Worm (Caenorhabditis elegans) whole organism, mixed stage, embryonic: ENCODE results near the gene srh-48.
A peak's percentile ranks its signal among the peaks of the same experiment; 100 is the strongest.

Experiments used
- M03D4.4 ChIP-seq: sonication (generic microtip); optimal IDR thresholded peaks from 2 replicates; lab custom pipeline; 2017; ENCODE audit warnings: mild to moderate bottlenecking, missing genetic modification characterization, missing compliant biosample characterization
- bed-3 ChIP-seq: fragments of 200-800 bp; sonication (Bioruptor generic); optimal IDR thresholded peaks from 3 replicates; lab custom pipeline; 2018; ENCODE audit warnings: mild to moderate bottlenecking, missing genetic modification characterization, moderate library complexity, missing compliant biosample characterization
- blmp-1 ChIP-seq: fragments of 150-350 bp; optimal IDR thresholded peaks from 2 replicates; lab custom pipeline; 2014; ENCODE audit warnings: missing biosample characterization, missing genetic modification characterization
- ceh-39 ChIP-seq: fragments of 150-350 bp; optimal IDR thresholded peaks from 2 replicates; lab custom pipeline; 2014; ENCODE audit warnings: missing biosample characterization, missing genetic modification characterization
- ceh-43 ChIP-seq: fragments of 200-800 bp; sonication (Bioruptor generic); optimal IDR thresholded peaks from 2 replicates; lab custom pipeline; 2018; ENCODE audit warnings: mild to moderate bottlenecking, missing genetic modification characterization, moderate library complexity, missing compliant biosample characterization
- ceh-83 ChIP-seq: fragments of 200-800 bp; sonication (Bioruptor generic); optimal IDR thresholded peaks from 2 replicates; lab custom pipeline; 2018; ENCODE audit warnings: mild to moderate bottlenecking, missing genetic modification characterization, missing compliant biosample characterization
- ces-1 ChIP-seq: fragments of 150-350 bp; optimal IDR thresholded peaks from 2 replicates; lab custom pipeline; 2014; ENCODE audit warnings: missing biosample characterization, missing genetic modification reagents, missing genetic modification characterization
- cnd-1 ChIP-seq: fragments of 200-800 bp; sonication (Bioruptor generic); optimal IDR thresholded peaks from 2 replicates; lab custom pipeline; 2018; ENCODE audit warnings: mild to moderate bottlenecking, missing genetic modification characterization, missing compliant biosample characterization
- drap-1 ChIP-seq: fragments of 200-800 bp; sonication (Bioruptor generic); optimal IDR thresholded peaks from 3 replicates; lab custom pipeline; 2018; ENCODE audit warnings: mild to moderate bottlenecking, missing genetic modification characterization, missing compliant biosample characterization
- elt-1 ChIP-seq: sonication (generic microtip); optimal IDR thresholded peaks from 2 replicates; lab custom pipeline; 2017; ENCODE audit warnings: missing genetic modification characterization, mild to moderate bottlenecking, missing compliant biosample characterization, antibody characterized with exemption, moderate library complexity, borderline replicate concordance; ENCODE audit not compliant: insufficient read depth
- elt-3 ChIP-seq: fragments of 150-350 bp; optimal IDR thresholded peaks from 2 replicates; lab custom pipeline; 2014; ENCODE audit warnings: missing biosample characterization, missing genetic modification characterization
- flh-1 ChIP-seq: fragments of 200-800 bp; sonication (Bioruptor generic); optimal IDR thresholded peaks from 2 replicates; lab custom pipeline; 2018; ENCODE audit warnings: mild to moderate bottlenecking, missing genetic modification characterization, moderate library complexity, missing compliant biosample characterization
- ham-2 ChIP-seq: fragments of 200-800 bp; sonication (Bioruptor generic); optimal IDR thresholded peaks from 2 replicates; lab custom pipeline; 2018; ENCODE audit warnings: mild to moderate bottlenecking, missing genetic modification characterization, missing compliant biosample characterization
- lin-13 ChIP-seq: fragments of 150-350 bp; optimal IDR thresholded peaks from 2 replicates; lab custom pipeline; 2014; ENCODE audit warnings: missing biosample characterization, missing genetic modification characterization
- lsy-2 ChIP-seq: fragments of 150-350 bp; optimal IDR thresholded peaks from 2 replicates; lab custom pipeline; 2014; ENCODE audit warnings: missing biosample characterization, missing genetic modification characterization
- mab-5 ChIP-seq: fragments of 150-350 bp; optimal IDR thresholded peaks from 2 replicates; lab custom pipeline; 2014; ENCODE audit warnings: missing biosample characterization, missing genetic modification characterization
- mep-1 ChIP-seq: fragments of 150-350 bp; optimal IDR thresholded peaks from 2 replicates; lab custom pipeline; 2017; ENCODE audit warnings: missing biosample characterization, missing genetic modification reagents, missing genetic modification characterization, inconsistent platforms
- mls-2 ChIP-seq: sonication (generic microtip); optimal IDR thresholded peaks from 2 replicates; lab custom pipeline; 2016; ENCODE audit warnings: mild to moderate bottlenecking, missing genetic modification characterization, moderate library complexity, missing compliant biosample characterization
- nhr-12 ChIP-seq: fragments of 150-350 bp; optimal IDR thresholded peaks from 2 replicates; lab custom pipeline; 2014; ENCODE audit warnings: missing biosample characterization, missing genetic modification characterization
- nhr-2 ChIP-seq: fragments of 150-350 bp; optimal IDR thresholded peaks from 2 replicates; lab custom pipeline; 2014; ENCODE audit warnings: missing biosample characterization, missing genetic modification characterization
- nhr-76 ChIP-seq: sonication (generic microtip); optimal IDR thresholded peaks from 2 replicates; lab custom pipeline; 2017; ENCODE audit warnings: missing biosample characterization, missing genetic modification characterization
- pha-4 ChIP-seq: fragments of 150-350 bp; optimal IDR thresholded peaks from 2 replicates; lab custom pipeline; 2018; ENCODE audit warnings: missing biosample characterization, missing genetic modification reagents, missing genetic modification characterization
- sem-2 ChIP-seq: fragments of 200-800 bp; sonication (Bioruptor generic); optimal IDR thresholded peaks from 2 replicates; lab custom pipeline; 2018; ENCODE audit warnings: mild to moderate bottlenecking, missing genetic modification characterization, missing compliant biosample characterization
- snpc-4 ChIP-seq: fragments of 150-350 bp; optimal IDR thresholded peaks from 2 replicates; lab custom pipeline; 2014; ENCODE audit warnings: missing biosample characterization, missing genetic modification characterization
- unc-120 ChIP-seq: sonication (generic microtip); optimal IDR thresholded peaks from 2 replicates; lab custom pipeline; 2017; ENCODE audit warnings: missing genetic modification characterization, missing compliant biosample characterization; ENCODE audit not compliant: poor library complexity, severe bottlenecking
- unc-39 ChIP-seq: fragments of 150-350 bp; optimal IDR thresholded peaks from 2 replicates; lab custom pipeline; 2014; ENCODE audit warnings: missing biosample characterization, missing genetic modification characterization
- unc-62 ChIP-seq: fragments of 150-350 bp; optimal IDR thresholded peaks from 2 replicates; lab custom pipeline; 2014; ENCODE audit warnings: missing biosample characterization, missing genetic modification reagents, missing genetic modification characterization
- ztf-11 ChIP-seq: fragments of 150-350 bp; optimal IDR thresholded peaks from 2 replicates; lab custom pipeline; 2014; ENCODE audit warnings: missing biosample characterization, missing genetic modification characterization

Gene srh-48

DNA sequence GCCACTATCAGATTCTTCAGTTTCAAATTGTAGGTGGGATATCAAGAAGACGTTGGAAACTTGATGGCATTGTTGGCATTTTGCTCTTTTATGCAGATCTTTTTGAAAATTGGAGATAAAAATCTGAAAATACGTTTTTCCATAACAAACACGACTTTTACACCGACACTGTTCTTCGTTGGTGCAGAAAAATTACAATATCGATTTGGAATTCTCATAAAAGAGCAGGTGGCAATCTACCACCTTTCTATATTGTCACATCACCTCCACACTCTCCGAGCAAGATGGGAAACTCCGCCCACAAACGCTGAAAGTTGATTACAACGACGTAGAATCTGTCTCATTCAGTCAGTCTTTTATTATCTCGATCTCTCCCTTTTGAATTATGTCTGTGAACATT, 27.6 kb downstream of the srh-48 start, which contains the start of gene arrd-2:
TSS of gene arrd-2 (plus strand) at position 301 of the 400 bp plus-strand sequence.
- TF ChIP-seq nhr-76: no peak
- TF ChIP-seq ceh-43: no peak
- no peak for TF ChIP-seq M03D4.4 (tag; lab: Kevin White, UChicago)
- TF ChIP-seq, all 35 proteins: peak for 0

DNA sequence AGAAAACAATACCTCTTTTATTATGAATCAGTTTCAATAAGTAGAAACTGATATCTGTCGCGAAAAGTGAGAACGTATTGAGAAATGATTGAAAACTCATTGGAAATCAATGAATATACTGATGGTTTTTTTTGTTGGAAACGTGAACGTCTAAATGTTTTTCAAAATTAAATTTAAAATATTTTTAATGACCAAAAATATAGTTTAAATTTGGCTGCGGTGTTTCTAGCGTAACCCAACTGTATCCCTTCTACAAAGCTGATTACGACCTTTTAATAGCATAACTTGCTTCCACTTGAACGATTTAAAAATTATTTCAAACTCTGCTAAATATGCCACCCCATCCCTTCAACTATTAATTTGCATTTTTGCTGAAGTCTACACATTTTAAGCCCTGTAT, 31.6 kb downstream of the srh-48 start, which contains the start of gene M176.9:
TSS of gene M176.9 (minus strand) at position 101 of the 400 bp plus-strand sequence.
- no peak for TF ChIP-seq drap-1 (GFP tag; lab: Kevin White, UChicago)
- no peak for TF ChIP-seq unc-62 (GFP tag; lab: Kevin White, UChicago)
- no peak for TF ChIP-seq lin-13 (tag; lab: Kevin White, UChicago)
- TF ChIP-seq ztf-11 (tag; lab: Kevin White, UChicago): no peak
- TF ChIP-seq ceh-83 (GFP tag; lab: Kevin White, UChicago): no peak
- TF ChIP-seq ceh-39 (tag; lab: Kevin White, UChicago): no peak

DNA sequence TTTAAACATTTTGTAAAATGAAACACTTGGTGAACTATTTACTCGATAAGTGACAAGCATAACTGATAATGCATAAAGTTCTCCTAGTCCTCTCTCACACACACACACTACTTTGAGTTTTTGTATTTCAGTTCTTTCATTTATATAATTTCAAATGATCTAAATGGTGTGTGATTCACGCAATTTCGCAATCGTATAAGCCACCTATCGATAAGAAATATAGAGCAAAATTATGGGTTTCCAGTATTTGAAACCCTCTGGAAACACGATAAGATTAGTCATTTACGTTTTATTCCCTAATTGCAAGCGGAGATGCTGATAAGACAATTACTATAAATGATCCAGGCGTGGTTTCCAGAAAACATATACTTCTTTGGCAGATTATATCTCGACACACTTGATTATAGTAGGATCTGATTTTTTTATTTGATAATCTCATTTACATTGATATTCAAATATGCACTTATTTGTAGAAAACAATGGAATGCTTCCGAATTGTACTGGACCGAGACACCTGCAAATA, 32.3 kb downstream of the srh-48 start, which contains the start of gene arrd-3:
TSS of gene arrd-3 (plus strand) at position 473 of the 523 bp plus-strand sequence.
- TF ChIP-seq bed-3 (GFP tag; lab: Kevin White, UChicago) (no peak), nhr-76 (no peak), lsy-2 (tag; lab: Kevin White, UChicago) (no peak)
- TF ChIP-seq, all 35 proteins: peak for 0

DNA sequence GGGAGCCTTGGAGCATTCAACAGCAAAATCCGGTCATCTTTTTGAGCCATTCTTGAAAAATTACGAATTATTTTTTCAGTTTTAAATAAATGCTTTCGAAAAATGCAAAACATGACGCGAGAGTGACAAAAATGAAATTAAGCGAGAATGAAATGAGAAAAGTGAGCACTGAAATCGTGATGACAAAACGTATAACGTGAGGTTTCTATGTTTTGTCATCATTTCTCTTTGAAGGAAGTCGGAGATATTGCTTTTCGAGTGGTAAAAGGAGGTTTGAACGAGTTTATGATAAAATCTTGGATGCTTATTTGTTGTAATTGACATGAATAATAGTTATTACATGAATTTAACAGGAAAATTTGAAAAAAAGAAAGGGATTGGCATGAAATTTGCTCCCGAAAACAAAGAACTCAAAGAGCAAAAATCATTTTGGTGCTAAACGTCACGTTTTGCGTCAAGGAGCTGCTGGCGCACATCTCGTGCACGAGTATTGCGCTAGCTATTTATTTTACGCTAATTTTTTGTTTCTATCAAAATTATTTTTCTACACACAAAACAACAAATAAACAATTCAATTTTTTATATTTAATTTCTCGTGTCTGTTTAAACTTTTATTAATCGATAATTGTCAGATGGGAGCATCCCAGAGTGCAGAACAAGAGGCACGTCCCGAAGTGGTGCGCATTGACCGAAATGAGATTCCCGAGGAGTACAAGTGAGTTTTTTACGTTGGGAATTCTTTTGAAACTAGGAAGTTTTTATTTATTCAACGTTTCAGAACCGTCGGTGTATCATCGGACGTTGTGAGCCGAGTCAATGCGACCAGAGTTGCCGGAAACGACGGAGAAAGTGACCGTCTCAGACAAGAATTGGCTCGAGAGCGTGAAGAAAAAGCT, 36.7 kb downstream of the srh-48 start, which contains the start of the genes gss-1 and chch-3:
TSS of gene gss-1 (minus strand) at position 51 of the 896 bp plus-strand sequence.
TSS of gene chch-3 (plus strand) at position 633 of the 896 bp plus-strand sequence.
- no peak for TF ChIP-seq M03D4.4 (tag; lab: Kevin White, UChicago)
- TF ChIP-seq mep-1 (tag; lab: Kevin White, UChicago): peak; percentile 68
- TF ChIP-seq ham-2 (GFP tag; lab: Kevin White, UChicago): peak; percentile 39
- TF ChIP-seq lin-13 (tag; lab: Kevin White, UChicago): peak; percentile 27
- peak; percentile 38 for TF ChIP-seq lsy-2 (tag; lab: Kevin White, UChicago)
- TF ChIP-seq pha-4 (tag; lab: Kevin White, UChicago): no peak

DNA sequence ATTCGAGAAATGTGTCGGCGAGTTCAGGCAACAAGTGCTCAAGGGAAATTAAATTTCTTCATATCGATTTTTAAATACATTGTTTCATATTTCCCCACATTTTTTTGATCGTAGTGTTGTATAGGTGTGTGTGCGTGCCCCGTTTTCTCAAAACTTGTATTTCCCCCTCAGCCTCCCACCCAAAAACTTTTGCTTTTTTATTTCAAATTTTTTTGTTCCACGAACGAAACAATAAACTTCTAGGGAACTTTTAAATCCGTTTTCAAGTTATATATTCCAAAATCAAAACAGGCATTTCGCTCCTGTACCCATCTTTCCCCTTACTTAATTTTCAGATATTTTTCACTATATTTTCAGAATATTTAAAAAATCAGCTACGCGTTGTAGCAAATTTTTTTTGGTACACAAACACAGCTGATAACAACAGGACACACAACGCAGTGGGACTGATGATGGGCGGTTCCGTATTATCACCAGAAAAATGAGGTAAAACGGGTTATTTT, 38.2 kb downstream of the srh-48 start, which contains the start of the genes M176.4 and M176.16:
TSS of gene M176.4 (plus strand) at position 301 of the 503 bp plus-strand sequence.
TSS of gene M176.16 (plus strand) at position 453 of the 503 bp plus-strand sequence.
- TF ChIP-seq elt-3 (tag; lab: Kevin White, UChicago): no peak
- TF ChIP-seq unc-120 (tag; lab: Kevin White, UChicago): no peak
- no peak for TF ChIP-seq nhr-12
- TF ChIP-seq flh-1: no peak
- no peak for TF ChIP-seq sem-2 (GFP tag; lab: Kevin White, UChicago)
- TF ChIP-seq bed-3 (GFP tag; lab: Kevin White, UChicago): no peak
- no peak for TF ChIP-seq unc-39 (tag; lab: Kevin White, UChicago)
- no peak for TF ChIP-seq ces-1
- TF ChIP-seq pha-4 (tag; lab: Kevin White, UChicago): no peak
- no peak for TF ChIP-seq lin-13 (tag; lab: Kevin White, UChicago)
- TF ChIP-seq M03D4.4 (tag; lab: Kevin White, UChicago): no peak
- no peak for TF ChIP-seq elt-1 (tag; lab: Kevin White, UChicago)
- no peak for TF ChIP-seq nhr-2
- TF ChIP-seq drap-1 (GFP tag; lab: Kevin White, UChicago): no peak

DNA sequence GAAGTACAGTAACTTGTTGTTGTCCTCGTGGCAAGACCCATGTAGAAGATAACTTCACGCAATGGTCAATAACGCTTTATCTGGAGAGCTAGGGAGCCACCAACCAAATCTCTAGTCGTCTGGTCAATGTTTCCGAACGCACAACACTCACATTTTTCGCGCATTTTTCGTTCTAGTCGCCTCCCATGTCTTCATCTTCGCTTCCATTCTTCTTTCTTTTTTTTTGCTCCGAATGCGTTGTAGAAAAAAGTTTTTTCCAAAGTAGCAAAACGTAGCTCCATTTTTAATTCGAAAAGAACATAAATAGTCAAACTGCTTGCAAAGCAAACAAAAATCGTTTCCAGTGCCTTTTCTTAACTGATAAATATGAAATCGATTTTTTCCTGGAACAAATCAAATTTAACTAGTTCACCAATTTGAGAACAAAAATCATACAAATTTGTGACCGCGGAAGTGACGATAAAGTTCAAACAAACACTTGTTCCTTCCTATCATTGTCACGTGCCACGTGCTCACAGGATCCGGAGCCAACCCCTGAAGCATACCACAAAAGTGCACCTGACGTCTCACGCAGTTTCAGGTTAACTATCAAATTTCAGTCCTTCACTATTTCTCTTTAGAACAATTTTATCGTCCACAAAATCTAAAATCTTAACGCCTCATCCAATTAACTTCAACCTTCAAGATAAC, 39.1 kb downstream of the srh-48 start:
- TF ChIP-seq mab-5 (tag; lab: Kevin White, UChicago) (no peak), mep-1 (tag; lab: Kevin White, UChicago) (no peak), unc-39 (tag; lab: Kevin White, UChicago) (no peak), nhr-12 (no peak), unc-62 (GFP tag; lab: Kevin White, UChicago) (no peak), bed-3 (GFP tag; lab: Kevin White, UChicago) (no peak), M03D4.4 (tag; lab: Kevin White, UChicago) (no peak), mls-2 (tag; lab: Kevin White, UChicago) (no peak), nhr-76 (no peak), ces-1 (no peak), blmp-1 (tag; lab: Kevin White, UChicago) (no peak), unc-120 (tag; lab: Kevin White, UChicago) (no peak), sem-2 (GFP tag; lab: Kevin White, UChicago) (no peak), lsy-2 (tag; lab: Kevin White, UChicago) (no peak), snpc-4 (tag; lab: Kevin White, UChicago) (no peak), cnd-1 (tag; lab: Kevin White, UChicago) (no peak), ceh-43 (no peak)
